Worm (Caenorhabditis elegans): ENCODE measurements around the gene F54E2.2.
A peak's percentile ranks its signal among the peaks of the same experiment; 100 is the strongest.

F54E2.2 gene

ce11 chrV:2803258-2803657 is 7.2 kb downstream of the F54E2.2 start:
- TF ChIP-seq ceh-16 (tag; optimal IDR thresholded peaks at IDR 0.05) (no peak), nfya-1 (tag; optimal IDR thresholded peaks at IDR 0.05; ENCODE audit: insufficient read depth) (peak; percentile 54), lin-15B (tag; optimal IDR thresholded peaks at IDR 0.05) (no peak)

ce11 chrV:2807760-2808159 is 11.7 kb downstream of the F54E2.2 start, which contains the start of gene ketn-1:
Gene ketn-1, minus strand, starts transcription at chrV:2807860.
- no peak for TF ChIP-seq elt-1 (tag; optimal IDR thresholded peaks at IDR 0.05)
- TF ChIP-seq nhr-23 (tag; optimal IDR thresholded peaks at IDR 0.05), result no peak
- TF ChIP-seq lin-39 (tag; optimal IDR thresholded peaks at IDR 0.05), result no peak
- no peak for TF ChIP-seq ceh-16 (tag; optimal IDR thresholded peaks at IDR 0.05)
- no peak for TF ChIP-seq unc-62 (GFP tag; optimal IDR thresholded peaks at IDR 0.05)
- no peak for TF ChIP-seq nhr-25 (tag; optimal IDR thresholded peaks at IDR 0.05)
- no peak for TF ChIP-seq unc-39 (tag; optimal IDR thresholded peaks at IDR 0.05)

- TF ChIP-seq lin-39 (tag; optimal IDR thresholded peaks at IDR 0.05), result no peak
- TF ChIP-seq nhr-11 (tag; optimal IDR thresholded peaks at IDR 0.05), result no peak
These were observed 13.3 kb downstream of the F54E2.2 start for ce11 chrV:2809443-2809842.

ce11 chrV:2810164-2810563 is 14.1 kb downstream of the F54E2.2 start, which contains the start of gene F54E2.1:
Gene F54E2.1, plus strand, starts transcription at chrV:2810398.
- TF ChIP-seq pqm-1 (tag; optimal IDR thresholded peaks at IDR 0.05) (peak; percentile 94), fos-1 (tag; optimal IDR thresholded peaks at IDR 0.05) (peak; percentile 64), elt-2 (tag; optimal IDR thresholded peaks at IDR 0.05) (peak; percentile 95), fkh-10 (GFP tag; optimal IDR thresholded peaks at IDR 0.05) (no peak)

- TF ChIP-seq elt-2 (tag; optimal IDR thresholded peaks at IDR 0.05) (no peak), ceh-16 (tag; optimal IDR thresholded peaks at IDR 0.05) (no peak), lsy-12 (tag; optimal IDR thresholded peaks at IDR 0.05) (no peak), daf-12 (tag; optimal IDR thresholded peaks at IDR 0.05) (no peak), snpc-4 (tag; optimal IDR thresholded peaks at IDR 0.05) (no peak), fkh-2 (tag; optimal IDR thresholded peaks at IDR 0.05) (no peak), egl-5 (tag; optimal IDR thresholded peaks at IDR 0.05) (no peak), unc-39 (tag; optimal IDR thresholded peaks at IDR 0.05) (no peak), lin-39 (tag; optimal IDR thresholded peaks at IDR 0.05) (no peak), fkh-10 (GFP tag; optimal IDR thresholded peaks at IDR 0.05) (no peak), elt-3 (tag; optimal IDR thresholded peaks at IDR 0.05) (no peak), mdl-1 (tag; optimal IDR thresholded peaks at IDR 0.05) (no peak), tbx-2 (tag; optimal IDR thresholded peaks at IDR 0.05) (no peak), mml-1 (tag; optimal IDR thresholded peaks at IDR 0.05) (no peak), ama-1 (optimal IDR thresholded peaks at IDR 0.05) (no peak), egl-27 (tag; optimal IDR thresholded peaks at IDR 0.05) (no peak)
These were observed 17.8 kb downstream of the F54E2.2 start, which contains the start of gene F54E2.9 for ce11 chrV:2813856-2814255. Gene F54E2.9, minus strand, starts transcription at chrV:2813987.

- TF ChIP-seq skn-1 (tag; optimal IDR thresholded peaks at IDR 0.05), result no peak
- TF ChIP-seq ama-1 (optimal IDR thresholded peaks at IDR 0.05), result no peak
- TF ChIP-seq fkh-10 (GFP tag; optimal IDR thresholded peaks at IDR 0.05), result no peak
- no peak for TF ChIP-seq nhr-23 (tag; optimal IDR thresholded peaks at IDR 0.05)
- no peak for TF ChIP-seq elt-1 (tag; optimal IDR thresholded peaks at IDR 0.05)
- no peak for TF ChIP-seq lin-39 (tag; optimal IDR thresholded peaks at IDR 0.05)
- no peak for TF ChIP-seq aly-2 (tag; optimal IDR thresholded peaks at IDR 0.05)
- TF ChIP-seq lsy-12 (tag; optimal IDR thresholded peaks at IDR 0.05), result no peak
- TF ChIP-seq nhr-67 (tag; optimal IDR thresholded peaks at IDR 0.05), result no peak
- no peak for TF ChIP-seq ceh-9 (tag; optimal IDR thresholded peaks at IDR 0.05)
- no peak for TF ChIP-seq nhr-12 (tag; optimal IDR thresholded peaks at IDR 0.05)
- TF ChIP-seq R02D3.7 (tag; optimal IDR thresholded peaks at IDR 0.05), result no peak
- TF ChIP-seq tbx-2 (tag; optimal IDR thresholded peaks at IDR 0.05), result no peak
- no peak for TF ChIP-seq nhr-28 (tag; optimal IDR thresholded peaks at IDR 0.05)
- TF ChIP-seq elt-3 (tag; optimal IDR thresholded peaks at IDR 0.05), result no peak
- no peak for TF ChIP-seq ceh-82 (tag; optimal IDR thresholded peaks at IDR 0.05)
- TF ChIP-seq hmg-11 (tag; optimal IDR thresholded peaks at IDR 0.05), result no peak
- TF ChIP-seq eor-1 (tag; optimal IDR thresholded peaks at IDR 0.05), result no peak
- TF ChIP-seq zag-1 (tag; optimal IDR thresholded peaks at IDR 0.05), result no peak
- no peak for TF ChIP-seq nhr-11 (tag; optimal IDR thresholded peaks at IDR 0.05)
These were observed 19.9 kb downstream of the F54E2.2 start, which contains the start of gene F54E2.5 for ce11 chrV:2815956-2816355. Gene F54E2.5, minus strand, starts transcription at chrV:2816056.

All from whole organism, L3 larva.